Fruit fly (Drosophila melanogaster) whole organism, pupa: ENCODE results near the gene emc.

Source experiments
- EcR ChIP-seq: fragments of 200-800 bp; sonication (Bioruptor generic); optimal IDR thresholded peaks from 3 replicates; lab custom pipeline; 2019; ENCODE audit warnings: missing biosample characterization, missing genetic modification characterization, mild to moderate bottlenecking, moderate library complexity, missing genetic modification reagents
- fd96Ca ChIP-seq: fragments of 200-800 bp; sonication (Bioruptor generic); IDR thresholded peaks from 3 replicates; pipeline ENCODE4 v1.3.6; 2022; ENCODE audit warnings: missing biosample characterization, missing genetic modification characterization

DNA sequence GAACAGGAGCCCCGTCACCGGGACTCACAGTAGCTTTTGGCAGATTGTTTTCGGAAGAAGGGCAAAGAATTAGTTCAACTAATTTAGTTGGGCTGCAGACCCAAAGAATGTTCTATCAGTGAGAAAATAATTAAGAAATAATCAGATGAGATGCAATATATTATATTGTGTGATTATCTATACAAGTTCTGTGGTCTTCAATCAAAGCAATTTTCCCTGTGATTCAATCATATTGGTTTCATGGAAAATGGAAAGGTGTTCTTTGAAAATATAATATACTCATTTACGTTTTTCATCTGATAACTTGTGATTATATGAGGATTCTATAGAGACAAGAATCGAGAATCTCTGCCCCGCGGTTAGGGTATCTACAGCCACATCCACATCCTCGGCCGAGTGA lies 20.6 kb upstream of the emc start:
- TF ChIP-seq EcR (no peak), fd96Ca (no peak)
